Worm (Caenorhabditis elegans) whole organism, midembryonic: ENCODE measurements around the gene C02B10.4.

Source experiments
- cog-1 ChIP-seq: sonication (generic microtip); optimal IDR thresholded peaks from 2 replicates; lab custom pipeline; 2016; ENCODE audit warnings: missing genetic modification characterization, missing compliant biosample characterization
- flt-1 ChIP-seq: fragments of 200-800 bp; sonication (Bioruptor generic); IDR thresholded peaks from 2 replicates; pipeline ENCODE4 v1.3.6; 2022; ENCODE audit warnings: missing genetic modification characterization, missing compliant biosample characterization
- klf-2 ChIP-seq: fragments of 200-800 bp; sonication (Bioruptor generic); conservative IDR thresholded peaks from 2 replicates; pipeline ENCODE4 v1.3.6; 2022; ENCODE audit warnings: missing genetic modification reagents, missing genetic modification characterization, missing compliant biosample characterization
- ref-1 ChIP-seq: fragments of 200-800 bp; sonication (Bioruptor generic); conservative IDR thresholded peaks from 2 replicates; pipeline ENCODE4 v1.3.6; 2022; ENCODE audit warnings: missing genetic modification reagents, missing genetic modification characterization, missing compliant biosample characterization
- tab-1 ChIP-seq: fragments of 200-800 bp; sonication (Bioruptor generic); IDR thresholded peaks from 2 replicates; pipeline ENCODE4 v1.3.6; 2022; ENCODE audit warnings: missing genetic modification characterization, missing compliant biosample characterization
- ztf-23 ChIP-seq: fragments of 200-800 bp; sonication (Bioruptor generic); IDR thresholded peaks from 2 replicates; pipeline ENCODE4 v1.3.6; 2022; ENCODE audit warnings: missing genetic modification reagents, missing genetic modification characterization, missing compliant biosample characterization
- ztf-29 ChIP-seq: fragments of 200-800 bp; sonication (Bioruptor generic); IDR thresholded peaks from 2 replicates; pipeline ENCODE4 v1.3.6; 2022; ENCODE audit warnings: missing genetic modification reagents, missing genetic modification characterization, missing compliant biosample characterization

- TF ChIP-seq flt-1 (GFP tag; lab: Robert Waterston, UW) (no peak), tab-1 (no peak), klf-2 (no peak), ztf-23 (GFP tag; lab: Robert Waterston, UW) (no peak), cog-1 (tag; lab: Kevin White, UChicago) (no peak), ref-1 (no peak), ztf-29 (GFP tag; lab: Robert Waterston, UW) (no peak)
Measured at ce11 chrIV:5139189-5139588, 47.8 kb downstream of the C02B10.4 start.
